Fruit fly (Drosophila melanogaster) whole organism, prepupa: ENCODE measurements around the gene hook.

ENCODE experiments used
- Blimp-1 ChIP-seq: fragments of 200-800 bp; sonication (Bioruptor generic); optimal IDR thresholded peaks from 3 replicates; lab custom pipeline; 2017; ENCODE audit warnings: missing biosample characterization, missing genetic modification characterization, mild to moderate bottlenecking, moderate library complexity, missing genetic modification reagents
- CG15336 ChIP-seq: fragments of 200-800 bp; sonication (Bioruptor generic); IDR thresholded peaks from 2 replicates; pipeline ENCODE4 v1.3.6; 2022; ENCODE audit warnings: missing biosample characterization, missing genetic modification characterization
- CG31627 ChIP-seq: fragments of 200-800 bp; sonication (Bioruptor generic); optimal IDR thresholded peaks from 3 replicates; lab custom pipeline; 2016; ENCODE audit warnings: missing biosample characterization, missing genetic modification characterization
- CG34406 ChIP-seq: fragments of 200-800 bp; sonication (Bioruptor generic); optimal IDR thresholded peaks from 3 replicates; lab custom pipeline; 2016; ENCODE audit warnings: missing biosample characterization, missing genetic modification characterization
- CG6792 ChIP-seq: fragments of 200-800 bp; sonication (Bioruptor generic); optimal IDR thresholded peaks from 3 replicates; lab custom pipeline; 2016; ENCODE audit warnings: missing biosample characterization, missing genetic modification characterization
- Eip78C ChIP-seq: fragments of 200-800 bp; sonication (Bioruptor generic); peaks from one replicate; lab custom pipeline; 2016; ENCODE audit warnings: missing biosample characterization, missing genetic modification characterization
- Hr38 ChIP-seq: sonication (Bioruptor generic); optimal IDR thresholded peaks from 2 replicates; lab custom pipeline; 2016; ENCODE audit warnings: missing biosample characterization, missing genetic modification characterization
- Lpt ChIP-seq: fragments of 200-800 bp; sonication (Bioruptor generic); optimal IDR thresholded peaks from 3 replicates; lab custom pipeline; 2016; ENCODE audit warnings: missing biosample characterization, missing genetic modification characterization
- Met ChIP-seq: fragments of 200-800 bp; sonication (Bioruptor generic); optimal IDR thresholded peaks from 3 replicates; lab custom pipeline; 2016; ENCODE audit warnings: missing biosample characterization, missing genetic modification characterization
- ss ChIP-seq, 2 experiments: fragments of 200-800 bp; sonication (Bioruptor generic); optimal IDR thresholded peaks; 2 replicates in 1 of 2; 3 replicates in 1 of 2; lab custom pipeline; 2017 to 2018; ENCODE audit warnings: mild to moderate bottlenecking in 2 of 2, missing biosample characterization in 2 of 2, missing genetic modification characterization in 2 of 2, moderate library complexity in 1 of 2

dm6 chr2L:18995660-18996417 lies 37.5 kb downstream of the hook start, which contains the start of gene CG10650:
- TF ChIP-seq CG15336 (GFP tag; lab: Robert Waterston, UW) (no peak), Hr38 (no peak), CG6792 (no peak), Blimp-1 (no peak), Eip78C (GFP tag; lab: Kevin White, UChicago) (peak; percentile 9), Lpt (GFP tag; lab: Kevin White, UChicago) (no peak), Met (no peak), ss (GFP tag; optimal IDR thresholded peaks at IDR 0.05; lab: Kevin White, UChicago) (no peak), CG34406 (no peak), CG31627 (no peak)
